Fruit fly (Drosophila melanogaster) whole organism, embryonic: ENCODE data around the gene CG32436.
A peak's percentile ranks its signal among the peaks of the same experiment; 100 is the strongest.

Experiments
- CG12104 ChIP-seq: fragments of 200-800 bp; sonication (Bioruptor generic); optimal IDR thresholded peaks from 3 replicates; lab custom pipeline; 2016; ENCODE audit warnings: missing biosample characterization, missing genetic modification characterization
- CG1233 ChIP-seq: fragments of 200-800 bp; sonication (Bioruptor generic); optimal IDR thresholded peaks from 4 replicates; lab custom pipeline; 2018; ENCODE audit warnings: missing biosample characterization, mild to moderate bottlenecking, missing genetic modification characterization
- CG15514 ChIP-seq: fragments of 200-800 bp; sonication (Bioruptor generic); optimal IDR thresholded peaks from 3 replicates; lab custom pipeline; 2017; ENCODE audit warnings: missing biosample characterization, missing genetic modification characterization, mild to moderate bottlenecking, moderate library complexity, missing genetic modification reagents
- CG15601 ChIP-seq: fragments of 200-800 bp; sonication (Bioruptor generic); optimal IDR thresholded peaks from 3 replicates; lab custom pipeline; 2019; ENCODE audit warnings: missing biosample characterization, mild to moderate bottlenecking, missing genetic modification characterization, moderate library complexity
- CG15696 ChIP-seq: fragments of 200-800 bp; sonication (Bioruptor generic); optimal IDR thresholded peaks from 2 replicates; lab custom pipeline; 2019; ENCODE audit warnings: missing biosample characterization, mild to moderate bottlenecking, missing genetic modification characterization, moderate library complexity
- CG32772 ChIP-seq: fragments of 200-800 bp; sonication (Bioruptor generic); IDR thresholded peaks from 2 replicates; pipeline ENCODE4 v1.3.6; 2022; ENCODE audit warnings: missing biosample characterization, missing genetic modification characterization
- CG33557 ChIP-seq: fragments of 200-800 bp; sonication (Bioruptor generic); optimal IDR thresholded peaks from 2 replicates; lab custom pipeline; 2019; ENCODE audit warnings: missing biosample characterization, mild to moderate bottlenecking, missing genetic modification characterization, moderate library complexity
- CG4360 ChIP-seq: fragments of 200-800 bp; sonication (Bioruptor generic); IDR thresholded peaks from 2 replicates; pipeline ENCODE4 v1.3.6; 2022; ENCODE audit warnings: missing biosample characterization, missing genetic modification characterization
- CG4617 ChIP-seq: fragments of 200-800 bp; sonication (Bioruptor generic); optimal IDR thresholded peaks from 3 replicates; lab custom pipeline; 2016; ENCODE audit warnings: missing biosample characterization, missing genetic modification characterization, borderline replicate concordance
- CG6272 ChIP-seq: fragments of 200-800 bp; sonication (Bioruptor generic); IDR thresholded peaks from 2 replicates; pipeline ENCODE4 v1.3.6; 2022; ENCODE audit warnings: missing biosample characterization, missing genetic modification characterization
- CG7928 ChIP-seq: fragments of 200-800 bp; sonication (Bioruptor generic); optimal IDR thresholded peaks from 2 replicates; lab custom pipeline; 2017; ENCODE audit warnings: missing biosample characterization, mild to moderate bottlenecking, missing genetic modification characterization
- CG7963 ChIP-seq: fragments of 200-800 bp; sonication (Bioruptor generic); IDR thresholded peaks from 3 replicates; pipeline ENCODE4 v1.3.6; 2022; ENCODE audit warnings: missing biosample characterization, missing genetic modification characterization; ENCODE audit not compliant: partially characterized antibody
- CG7987 ChIP-seq: fragments of 200-800 bp; sonication (Bioruptor generic); optimal IDR thresholded peaks from 2 replicates; lab custom pipeline; 2018; ENCODE audit warnings: missing biosample characterization, mild to moderate bottlenecking, missing genetic modification characterization, moderate library complexity
- CG8765 ChIP-seq: fragments of 200-800 bp; sonication (Bioruptor generic); IDR thresholded peaks from 2 replicates; pipeline ENCODE4 v1.3.6; 2022; ENCODE audit warnings: missing biosample characterization, missing genetic modification characterization
- CG8924 ChIP-seq: fragments of 200-800 bp; optimal IDR thresholded peaks from 3 replicates; lab custom pipeline; 2019; ENCODE audit warnings: missing biosample characterization, mild to moderate bottlenecking, missing genetic modification characterization, moderate library complexity
- Chrac-16 ChIP-seq: fragments of 200-800 bp; sonication (Bioruptor generic); optimal IDR thresholded peaks from 3 replicates; lab custom pipeline; 2016; ENCODE audit warnings: missing biosample characterization, missing genetic modification characterization
- D19B ChIP-seq: fragments of 200-800 bp; sonication (Bioruptor generic); optimal IDR thresholded peaks from 2 replicates; lab custom pipeline; 2017; ENCODE audit warnings: missing biosample characterization, mild to moderate bottlenecking, missing genetic modification characterization
- Deaf1 ChIP-seq: fragments of 200-800 bp; optimal IDR thresholded peaks from 3 replicates; lab custom pipeline; 2019; ENCODE audit warnings: missing biosample characterization, mild to moderate bottlenecking, missing genetic modification characterization, moderate library complexity
- Dp ChIP-seq: fragments of 200-800 bp; sonication (Bioruptor generic); optimal IDR thresholded peaks from 2 replicates; lab custom pipeline; 2018; ENCODE audit warnings: missing biosample characterization, mild to moderate bottlenecking, missing genetic modification characterization, moderate library complexity
- HLHmδ ChIP-seq: fragments of 200-800 bp; sonication (Bioruptor generic); optimal IDR thresholded peaks from 2 replicates; lab custom pipeline; 2018; ENCODE audit warnings: missing biosample characterization, mild to moderate bottlenecking, missing genetic modification characterization, moderate library complexity
- Hand ChIP-seq: fragments of 200-800 bp; sonication (Bioruptor generic); optimal IDR thresholded peaks from 2 replicates; lab custom pipeline; 2017; ENCODE audit warnings: mild to moderate bottlenecking, missing biosample characterization, missing genetic modification reagents, missing genetic modification characterization
- Hr78 ChIP-seq, 2 experiments: fragments of 200-800 bp in 1 of 2; fragments of >200 bp in 1 of 2; sonication (Bioruptor generic) in 1 of 2; optimal IDR thresholded peaks; 2 replicates each; lab custom pipeline; 2017 to 2019; ENCODE audit warnings: missing biosample characterization in 2 of 2, missing genetic modification characterization in 2 of 2, mild to moderate bottlenecking in 1 of 2, moderate library complexity in 1 of 2
- MTF-1 ChIP-seq: fragments of 200-800 bp; sonication (Bioruptor generic); optimal IDR thresholded peaks from 2 replicates; lab custom pipeline; 2018; ENCODE audit warnings: missing biosample characterization, mild to moderate bottlenecking, missing genetic modification characterization, borderline replicate concordance
- Mad ChIP-seq: fragments of 200-800 bp; sonication (Bioruptor generic); optimal IDR thresholded peaks from 2 replicates; lab custom pipeline; 2016; ENCODE audit warnings: missing biosample characterization, missing genetic modification characterization
- Meics ChIP-seq: fragments of 200-800 bp; sonication (Bioruptor generic); optimal IDR thresholded peaks from 2 replicates; lab custom pipeline; 2017; ENCODE audit warnings: missing biosample characterization, mild to moderate bottlenecking, missing genetic modification characterization
- Myb ChIP-seq: fragments of 200-800 bp; sonication (Bioruptor generic); optimal IDR thresholded peaks from 2 replicates; lab custom pipeline; 2016; ENCODE audit warnings: missing biosample characterization, missing genetic modification characterization
- Poxn ChIP-seq: fragments of 200-800 bp; sonication (Bioruptor generic); IDR thresholded peaks from 2 replicates; pipeline ENCODE4 v1.3.6; 2022; ENCODE audit warnings: missing biosample characterization, missing genetic modification characterization
- Taf1 ChIP-seq: fragments of 200-800 bp; sonication (Bioruptor generic); IDR thresholded peaks from 2 replicates; pipeline ENCODE4 v1.3.6; 2022; ENCODE audit warnings: missing biosample characterization, missing genetic modification characterization
- ap ChIP-seq: fragments of 200-800 bp; sonication (Bioruptor generic); IDR thresholded peaks from 2 replicates; pipeline ENCODE4 v1.3.6; 2022; ENCODE audit warnings: missing biosample characterization, missing genetic modification characterization
- az2 ChIP-seq: fragments of 200-800 bp; sonication (Bioruptor generic); optimal IDR thresholded peaks from 3 replicates; lab custom pipeline; 2016; ENCODE audit warnings: missing biosample characterization, missing genetic modification characterization
- btn ChIP-seq: fragments of 200-800 bp; sonication (Bioruptor generic); optimal IDR thresholded peaks from 2 replicates; lab custom pipeline; 2016; ENCODE audit warnings: missing biosample characterization, missing genetic modification characterization
- chm ChIP-seq: fragments of 200-800 bp; sonication (Bioruptor generic); IDR thresholded peaks from 2 replicates; pipeline ENCODE4 v1.3.6; 2022; ENCODE audit warnings: missing biosample characterization, missing genetic modification characterization
- corto ChIP-seq: fragments of 200-800 bp; sonication (Bioruptor generic); optimal IDR thresholded peaks from 2 replicates; lab custom pipeline; 2016; ENCODE audit warnings: missing biosample characterization, mild to moderate bottlenecking, missing genetic modification characterization, moderate library complexity
- crc ChIP-seq: fragments of 200-800 bp; sonication (Bioruptor generic); optimal IDR thresholded peaks from 2 replicates; lab custom pipeline; 2016; ENCODE audit warnings: missing biosample characterization, missing genetic modification characterization
- dati ChIP-seq: fragments of 200-800 bp; sonication (Bioruptor generic); IDR thresholded peaks from 2 replicates; pipeline ENCODE4 v1.3.6; 2022; ENCODE audit warnings: missing biosample characterization, missing genetic modification characterization
- ewg ChIP-seq: fragments of 200-800 bp; sonication (Bioruptor generic); optimal IDR thresholded peaks from 3 replicates; lab custom pipeline; 2017; ENCODE audit warnings: mild to moderate bottlenecking, missing biosample characterization, missing genetic modification reagents, missing genetic modification characterization
- gsb ChIP-seq: fragments of 200-800 bp; sonication (Bioruptor generic); IDR thresholded peaks from 2 replicates; pipeline ENCODE4 v1.3.6; 2022; ENCODE audit warnings: missing biosample characterization, missing genetic modification characterization
- hbn ChIP-seq: fragments of 200-800 bp; sonication (Bioruptor generic); IDR thresholded peaks from 2 replicates; pipeline ENCODE4 v1.3.6; 2022; ENCODE audit warnings: missing biosample characterization, missing genetic modification characterization; ENCODE audit not compliant: partially characterized antibody
- hth ChIP-seq: fragments of >200 bp; optimal IDR thresholded peaks from 2 replicates; lab custom pipeline; 2017; ENCODE audit warnings: inconsistent platforms
- kni ChIP-seq: fragments of 200-800 bp; sonication (Bioruptor generic); optimal IDR thresholded peaks from 3 replicates; lab custom pipeline; 2017; ENCODE audit warnings: mild to moderate bottlenecking, missing biosample characterization, missing genetic modification reagents, missing genetic modification characterization
- mld ChIP-seq: fragments of 200-800 bp; sonication (Bioruptor generic); IDR thresholded peaks from 3 replicates; pipeline ENCODE4 v1.3.6; 2022; ENCODE audit warnings: missing biosample characterization, missing genetic modification characterization; ENCODE audit not compliant: partially characterized antibody
- nerfin-2 ChIP-seq: fragments of 200-800 bp; sonication (Bioruptor generic); IDR thresholded peaks from 2 replicates; pipeline ENCODE4 v1.3.6; 2022; ENCODE audit warnings: missing biosample characterization, missing genetic modification characterization; ENCODE audit not compliant: partially characterized antibody
- oc ChIP-seq: fragments of 200-800 bp; sonication (Bioruptor generic); optimal IDR thresholded peaks from 2 replicates; lab custom pipeline; 2018; ENCODE audit warnings: missing biosample characterization, mild to moderate bottlenecking, missing genetic modification characterization, moderate library complexity
- sim ChIP-seq: fragments of 200-800 bp; sonication (Bioruptor generic); IDR thresholded peaks from 2 replicates; pipeline ENCODE4 v1.3.6; 2022; ENCODE audit warnings: missing biosample characterization, missing genetic modification characterization
- sna ChIP-seq: fragments of 200-800 bp; sonication (Bioruptor generic); IDR thresholded peaks from 2 replicates; pipeline ENCODE4 v1.3.6; 2022; ENCODE audit warnings: missing biosample characterization, missing genetic modification characterization; ENCODE audit not compliant: partially characterized antibody
- tgo ChIP-seq: fragments of 200-800 bp; sonication (Bioruptor generic); IDR thresholded peaks from 3 replicates; pipeline ENCODE4 v1.3.6; 2022; ENCODE audit warnings: missing biosample characterization, missing genetic modification characterization
- ttk ChIP-seq: fragments of 200-800 bp; sonication (Bioruptor generic); IDR thresholded peaks from 2 replicates; pipeline ENCODE4 v2.1.2; 2022; ENCODE audit warnings: missing biosample characterization, missing genetic modification characterization
- vvl ChIP-seq: fragments of 200-800 bp; sonication (Bioruptor generic); IDR thresholded peaks from 2 replicates; pipeline ENCODE4 v1.3.6; 2022; ENCODE audit warnings: missing biosample characterization, missing genetic modification characterization
- zfh1 ChIP-seq: fragments of 200-800 bp; sonication (Bioruptor generic); IDR thresholded peaks from 3 replicates; pipeline ENCODE4 v1.3.6; 2022; ENCODE audit warnings: missing biosample characterization, missing genetic modification characterization

Gene CG32436

DNA sequence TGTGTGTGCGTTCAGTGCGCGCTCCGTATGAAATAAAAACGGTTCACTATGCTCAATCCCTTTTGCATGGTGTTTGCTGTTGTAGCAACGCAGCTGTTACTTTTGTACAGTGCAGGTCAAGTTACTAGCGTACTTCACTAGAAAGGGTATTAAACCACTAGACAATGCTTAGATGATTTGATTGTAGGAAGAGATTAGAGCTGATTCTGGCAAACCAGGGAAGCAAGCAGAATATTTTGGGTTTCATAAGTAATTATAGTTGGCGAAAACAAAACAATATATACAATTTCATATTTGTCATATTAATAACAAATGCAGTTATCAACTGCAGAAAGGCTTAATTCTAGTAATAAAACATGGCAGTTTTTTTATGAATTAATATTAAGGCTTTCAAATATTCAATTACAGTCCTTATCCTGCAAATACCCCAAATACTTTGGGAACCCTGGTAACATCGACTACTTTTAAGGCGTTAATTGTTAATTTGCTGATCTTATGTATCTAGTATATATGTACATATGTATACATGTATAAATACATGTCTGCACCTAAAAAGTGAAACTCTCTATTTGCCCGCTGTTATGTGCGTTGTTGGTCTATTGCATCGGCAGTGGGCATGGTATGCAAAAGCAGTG lies 3.5 kb downstream of the CG32436 start (continued):
- TF ChIP-seq ewg (GFP tag; lab: Kevin White, UChicago) (no peak), CG15601 (tag; lab: Kevin White, UChicago) (no peak), Deaf1 (tag; lab: Kevin White, UChicago) (no peak), Mad (GFP tag; lab: Kevin White, UChicago) (peak; percentile 29), CG33557 (GFP tag; lab: Kevin White, UChicago) (no peak), CG32772 (GFP tag; lab: Robert Waterston, UW) (no peak), Chrac-16 (GFP tag; lab: Kevin White, UChicago) (peak; percentile 44), corto (no peak), Myb (no peak), Poxn (GFP tag; lab: Robert Waterston, UW) (no peak), gsb (GFP tag; lab: Robert Waterston, UW) (no peak), nerfin-2 (GFP tag; lab: Robert Waterston, UW) (no peak), CG8765 (GFP tag; lab: Robert Waterston, UW) (no peak), CG7928 (GFP tag; lab: Kevin White, UChicago) (no peak), CG6272 (GFP tag; lab: Robert Waterston, UW) (no peak), CG4617 (GFP tag; lab: Kevin White, UChicago) (no peak), oc (tag; lab: Kevin White, UChicago) (peak; percentile 2), az2 (GFP tag; lab: Kevin White, UChicago) (peak; percentile 61), ap (GFP tag; lab: Robert Waterston, UW) (no peak), CG15514 (peak; percentile 1), CG12104 (GFP tag; lab: Kevin White, UChicago) (peak; percentile 46), vvl (GFP tag; lab: Robert Waterston, UW) (peak; percentile 52; the same call in 1 of the 2 replicates), kni (GFP tag; lab: Kevin White, UChicago) (no peak), Taf1 (GFP tag; lab: Robert Waterston, UW) (no peak), sna (no peak), hth (lab: Kevin White, UChicago) (no peak), dati (GFP tag; lab: Robert Waterston, UW) (no peak), CG4360 (GFP tag; lab: Robert Waterston, UW) (no peak), CG7987 (GFP tag; lab: Kevin White, UChicago) (no peak), CG7963 (GFP tag; lab: Robert Waterston, UW) (no peak), chm (0 out of 2 replicates have a peak, but pooled peaks have one; percentile 33), mld (GFP tag; lab: Robert Waterston, UW) (no peak), zfh1 (GFP tag; lab: Robert Waterston, UW) (no peak), CG8924 (tag; lab: Kevin White, UChicago) (peak; percentile 23), crc (GFP tag; lab: Kevin White, UChicago) (no peak), D19B (GFP tag; lab: Kevin White, UChicago) (no peak), MTF-1 (peak; percentile 22), hbn (no peak), ttk (GFP tag; lab: Robert Waterston, UW) (peak; percentile 45; the same call in 1 of the 2 replicates), sim (GFP tag; lab: Robert Waterston, UW) (no peak), CG1233 (GFP tag; lab: Kevin White, UChicago) (peak; percentile 3), HLHmδ (no peak), Hand (no peak), Dp (GFP tag; lab: Kevin White, UChicago) (no peak), tgo (0 out of 3 replicates have a peak, but pooled peaks have one; percentile 17), CG15696 (tag; lab: Kevin White, UChicago) (no peak), Hr78 (GFP tag; optimal IDR thresholded peaks at IDR 0.05; lab: Kevin White, UChicago) (no peak), btn (GFP tag; lab: Kevin White, UChicago) (no peak), Meics (GFP tag; lab: Kevin White, UChicago) (peak; percentile 46)
